Worm (Caenorhabditis elegans) whole organism, young adult: ENCODE results near the gene gpa-4.

Experiments used
- B0035.1 ChIP-seq: sonication (generic microtip); optimal IDR thresholded peaks from 2 replicates; lab custom pipeline; 2016; ENCODE audit warnings: missing genetic modification characterization, mild to moderate bottlenecking, missing compliant biosample characterization, missing genotype, missing genetic modification reagents
- B0336.3 ChIP-seq: fragments of 200-800 bp; sonication (Bioruptor generic); IDR thresholded peaks from 2 replicates; pipeline ENCODE4 v1.3.6; 2022; ENCODE audit warnings: missing genetic modification characterization, missing compliant biosample characterization
- F33H1.4 ChIP-seq: fragments of 200-800 bp; sonication (Bioruptor generic); IDR thresholded peaks from 2 replicates; pipeline ENCODE4 v1.3.6; 2022; ENCODE audit warnings: missing genetic modification reagents, missing genetic modification characterization, missing compliant biosample characterization
- F37B4.10 ChIP-seq: fragments of 200-800 bp; sonication (Bioruptor generic); IDR thresholded peaks from 2 replicates; pipeline ENCODE4 v1.3.6; 2022; ENCODE audit warnings: missing genetic modification characterization, missing compliant biosample characterization
- F49E8.2 ChIP-seq: sonication (generic microtip); optimal IDR thresholded peaks from 3 replicates; lab custom pipeline; 2017; ENCODE audit warnings: missing genetic modification characterization, mild to moderate bottlenecking, missing compliant biosample characterization, antibody characterized with exemption, moderate library complexity; ENCODE audit not compliant: insufficient read depth
- F52B5.7 ChIP-seq: sonication (generic microtip); optimal IDR thresholded peaks from 2 replicates; lab custom pipeline; 2016; ENCODE audit warnings: mild to moderate bottlenecking, missing genetic modification characterization, missing compliant biosample characterization
- F57C9.4 ChIP-seq: sonication (generic microtip); optimal IDR thresholded peaks from 2 replicates; lab custom pipeline; 2017; ENCODE audit warnings: mild to moderate bottlenecking, missing genetic modification characterization, missing compliant biosample characterization
- K12H6.12 ChIP-seq: fragments of 200-800 bp; sonication (Bioruptor generic); optimal IDR thresholded peaks from 2 replicates; lab custom pipeline; 2018; ENCODE audit warnings: mild to moderate bottlenecking, missing genetic modification characterization, missing compliant biosample characterization
- Y53F4B.3 ChIP-seq: fragments of 200-800 bp; sonication (Bioruptor generic); IDR thresholded peaks from 2 replicates; pipeline ENCODE4 v1.3.6; 2022; ENCODE audit warnings: missing genetic modification reagents, missing genetic modification characterization, missing compliant biosample characterization
- Y53G8AR.9 ChIP-seq: fragments of 200-800 bp; sonication (Bioruptor generic); conservative IDR thresholded peaks from 2 replicates; pipeline ENCODE4 v1.3.6; 2022; ENCODE audit warnings: missing genetic modification reagents, missing genetic modification characterization, missing compliant biosample characterization
- Y56A3A.18 ChIP-seq: fragments of 200-800 bp; sonication (Bioruptor generic); IDR thresholded peaks from 2 replicates; pipeline ENCODE4 v1.3.6; 2022; ENCODE audit warnings: missing genetic modification reagents, missing genetic modification characterization, missing compliant biosample characterization
- ama-1 ChIP-seq, 3 experiments: fragments of 150-350 bp in 1 of 3; sonication (generic microtip) in 2 of 3; optimal IDR thresholded peaks; 2 replicates each; lab custom pipeline; 2014 to 2018; ENCODE audit warnings: missing biosample characterization in 2 of 3, missing genetic modification characterization in 2 of 3, missing genetic modification reagents in 2 of 3
- atf-7 ChIP-seq: sonication (generic microtip); optimal IDR thresholded peaks from 2 replicates; lab custom pipeline; 2017; ENCODE audit warnings: mild to moderate bottlenecking, missing genetic modification characterization, missing compliant biosample characterization
- attf-5 ChIP-seq: fragments of 200-800 bp; sonication (Bioruptor generic); optimal IDR thresholded peaks from 2 replicates; lab custom pipeline; 2018; ENCODE audit warnings: mild to moderate bottlenecking, missing genetic modification characterization, missing compliant biosample characterization
- attf-6 ChIP-seq: fragments of 200-800 bp; sonication (Bioruptor generic); IDR thresholded peaks from 2 replicates; pipeline ENCODE4 v1.3.6; 2022; ENCODE audit warnings: missing genetic modification reagents, missing genetic modification characterization, missing compliant biosample characterization
- bed-1 ChIP-seq: fragments of 200-800 bp; sonication (Bioruptor generic); IDR thresholded peaks from 2 replicates; pipeline ENCODE4 v1.3.6; 2022; ENCODE audit warnings: missing genetic modification reagents, missing genetic modification characterization, missing compliant biosample characterization
- bed-2 ChIP-seq: fragments of 200-800 bp; sonication (Bioruptor generic); IDR thresholded peaks from 2 replicates; pipeline ENCODE4 v1.3.6; 2022; ENCODE audit warnings: missing genetic modification reagents, missing genetic modification characterization, missing compliant biosample characterization
- cebp-2 ChIP-seq: fragments of 200-800 bp; sonication (Bioruptor generic); IDR thresholded peaks from 2 replicates; pipeline ENCODE4 v1.3.6; 2022; ENCODE audit warnings: missing genetic modification characterization, missing compliant biosample characterization
- ceh-100 ChIP-seq: fragments of 200-800 bp; sonication (Bioruptor generic); IDR thresholded peaks from 2 replicates; pipeline ENCODE4 v1.3.6; 2022; ENCODE audit warnings: missing genetic modification reagents, missing genetic modification characterization, missing compliant biosample characterization
- ceh-40 ChIP-seq: fragments of 200-800 bp; sonication (Bioruptor generic); IDR thresholded peaks from 2 replicates; pipeline ENCODE4 v1.3.6; 2022; ENCODE audit warnings: missing genetic modification characterization, missing compliant biosample characterization
- ceh-58 ChIP-seq: fragments of 200-800 bp; sonication (Bioruptor generic); IDR thresholded peaks from 2 replicates; pipeline ENCODE4 v1.3.6; 2022; ENCODE audit warnings: missing genetic modification characterization, missing compliant biosample characterization
- dox-1 ChIP-seq: fragments of 200-800 bp; sonication (Bioruptor generic); IDR thresholded peaks from 2 replicates; pipeline ENCODE4 v1.3.6; 2022; ENCODE audit warnings: missing genetic modification reagents, missing genetic modification characterization, missing compliant biosample characterization
- dpl-1 ChIP-seq: fragments of 150-350 bp; optimal IDR thresholded peaks from 2 replicates; lab custom pipeline; 2014; ENCODE audit warnings: missing biosample characterization, missing genetic modification reagents, missing genetic modification characterization
- ekl-4 ChIP-seq: fragments of 200-800 bp; sonication (Bioruptor generic); IDR thresholded peaks from 2 replicates; pipeline ENCODE4 v1.3.6; 2022; ENCODE audit warnings: missing genetic modification reagents, missing genetic modification characterization, missing compliant biosample characterization
- him-1 ChIP-seq: sonication (generic microtip); optimal IDR thresholded peaks from 2 replicates; lab custom pipeline; 2016; ENCODE audit warnings: missing genotype, missing genetic modification reagents, missing genetic modification characterization, missing compliant biosample characterization
- hmg-1.2 ChIP-seq: fragments of 200-800 bp; sonication (Bioruptor generic); IDR thresholded peaks from 2 replicates; pipeline ENCODE4 v1.3.6; 2022; ENCODE audit warnings: missing genetic modification reagents, missing genetic modification characterization, missing compliant biosample characterization
- lin-26 ChIP-seq: fragments of 200-800 bp; sonication (Bioruptor generic); IDR thresholded peaks from 2 replicates; pipeline ENCODE4 v1.3.6; 2022; ENCODE audit warnings: missing genetic modification reagents, missing genetic modification characterization, missing compliant biosample characterization
- lin-40 ChIP-seq: sonication (generic microtip); optimal IDR thresholded peaks from 2 replicates; lab custom pipeline; 2016; ENCODE audit warnings: missing genetic modification characterization, mild to moderate bottlenecking, missing compliant biosample characterization, missing genotype, missing genetic modification reagents
- lsy-27 ChIP-seq: sonication (generic microtip); optimal IDR thresholded peaks from 2 replicates; lab custom pipeline; 2017; ENCODE audit warnings: missing genetic modification characterization, mild to moderate bottlenecking, missing compliant biosample characterization, antibody characterized with exemption, missing genotype, borderline replicate concordance; ENCODE audit not compliant: insufficient read depth
- madf-3 ChIP-seq: fragments of 200-800 bp; sonication (Bioruptor generic); IDR thresholded peaks from 2 replicates; pipeline ENCODE4 v1.3.6; 2022; ENCODE audit warnings: missing genetic modification reagents, missing genetic modification characterization, missing compliant biosample characterization
- madf-8 ChIP-seq: fragments of 200-800 bp; sonication (Bioruptor generic); conservative IDR thresholded peaks from 2 replicates; pipeline ENCODE4 v1.3.6; 2022; ENCODE audit warnings: missing genetic modification reagents, missing genetic modification characterization, missing compliant biosample characterization
- mcd-1 ChIP-seq: fragments of 200-800 bp; sonication (Bioruptor generic); IDR thresholded peaks from 2 replicates; pipeline ENCODE4 v1.3.6; 2022; ENCODE audit warnings: missing genetic modification reagents, missing genetic modification characterization, missing compliant biosample characterization
- mel-28 ChIP-seq: sonication (generic microtip); optimal IDR thresholded peaks from 2 replicates; lab custom pipeline; 2016; ENCODE audit warnings: borderline replicate concordance, mild to moderate bottlenecking, missing genetic modification characterization, missing compliant biosample characterization
- nfyb-1 ChIP-seq: fragments of 200-800 bp; sonication (Bioruptor generic); IDR thresholded peaks from 2 replicates; pipeline ENCODE4 v1.3.6; 2022; ENCODE audit warnings: missing genetic modification reagents, missing genetic modification characterization, missing compliant biosample characterization
- repo-1 ChIP-seq: sonication (generic microtip); optimal IDR thresholded peaks from 2 replicates; lab custom pipeline; 2017; ENCODE audit warnings: mild to moderate bottlenecking, missing genetic modification characterization, missing compliant biosample characterization
- sdz-38 ChIP-seq: sonication (generic microtip); optimal IDR thresholded peaks from 2 replicates; lab custom pipeline; 2016; ENCODE audit warnings: missing genotype, missing genetic modification characterization, missing compliant biosample characterization
- snpc-1.3 ChIP-seq: sonication (generic microtip); optimal IDR thresholded peaks from 2 replicates; lab custom pipeline; 2017; ENCODE audit warnings: missing genetic modification characterization, mild to moderate bottlenecking, missing compliant biosample characterization, antibody characterized with exemption, moderate library complexity, missing genotype, missing genetic modification reagents; ENCODE audit not compliant: insufficient read depth
- tbp1 ChIP-seq: fragments of 200-800 bp; sonication (Bioruptor generic); optimal IDR thresholded peaks from 2 replicates; lab custom pipeline; 2018; ENCODE audit warnings: mild to moderate bottlenecking, missing genetic modification characterization, missing compliant biosample characterization
- unc-130 ChIP-seq: sonication (generic microtip); optimal IDR thresholded peaks from 2 replicates; lab custom pipeline; 2016; ENCODE audit warnings: missing genetic modification reagents, missing genetic modification characterization, missing compliant biosample characterization
- xnd-1 ChIP-seq: sonication (generic microtip); optimal IDR thresholded peaks from 2 replicates; lab custom pipeline; 2016; ENCODE audit warnings: missing genotype, missing genetic modification reagents, missing genetic modification characterization, missing compliant biosample characterization
- zfh-2 ChIP-seq: fragments of 200-800 bp; sonication (Bioruptor generic); conservative IDR thresholded peaks from 2 replicates; pipeline ENCODE4 v1.3.6; 2022; ENCODE audit warnings: missing genetic modification reagents, missing genetic modification characterization, missing compliant biosample characterization
- zim-3 ChIP-seq: sonication (generic microtip); optimal IDR thresholded peaks from 2 replicates; lab custom pipeline; 2017; ENCODE audit warnings: mild to moderate bottlenecking, missing genetic modification characterization, moderate library complexity, missing compliant biosample characterization
- ztf-26 ChIP-seq: sonication (generic microtip); optimal IDR thresholded peaks from 2 replicates; lab custom pipeline; 2017; ENCODE audit warnings: missing genetic modification characterization, missing compliant biosample characterization
- ztf-28 ChIP-seq: fragments of 200-800 bp; sonication (Bioruptor generic); IDR thresholded peaks from 2 replicates; pipeline ENCODE4 v1.3.6; 2022; ENCODE audit warnings: missing genetic modification reagents, missing genetic modification characterization, missing compliant biosample characterization

gpa-4 gene

DNA sequence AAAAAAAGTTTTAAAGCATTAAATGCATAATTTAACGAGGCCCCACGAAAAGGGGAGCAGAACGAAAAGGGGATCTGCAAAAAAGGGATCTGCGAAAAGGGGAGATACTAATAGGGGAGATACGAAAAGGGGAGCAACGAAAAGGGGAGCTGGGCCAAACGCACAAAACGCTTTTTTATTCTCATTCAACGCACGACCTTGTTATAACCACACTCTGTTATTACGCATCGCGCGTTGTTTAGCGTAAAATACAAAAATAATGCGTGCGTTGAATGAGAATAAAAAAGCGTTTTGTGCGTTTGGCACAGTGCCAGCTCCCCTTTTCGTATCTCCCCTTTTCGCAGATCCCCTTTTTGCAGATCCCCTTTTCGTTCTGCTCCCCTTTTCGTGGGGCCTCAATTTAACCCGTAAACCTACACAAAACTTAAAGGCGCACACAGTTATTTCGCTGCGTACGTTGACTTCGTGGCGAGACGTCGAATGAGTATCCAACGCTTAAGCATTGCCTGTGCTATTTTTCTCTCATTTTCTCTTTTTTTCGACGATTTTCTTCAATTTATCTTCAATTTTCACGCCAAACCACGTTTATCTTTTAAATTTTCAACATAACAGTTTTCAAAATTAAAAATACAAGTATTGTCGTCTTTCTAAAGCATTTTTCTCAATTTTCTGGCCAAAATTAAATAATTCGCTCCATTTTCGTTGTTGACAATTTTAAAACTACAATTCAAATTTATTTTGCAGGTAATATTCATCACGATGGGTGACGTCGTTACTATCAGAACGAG is 16.2 kb upstream of the gpa-4 start, which contains the start of gene rps-24 (continued):
- TF ChIP-seq dpl-1 (GFP tag; lab: Kevin White, UChicago) (peak; percentile 15), B0336.3 (peak; percentile 85), Y53F4B.3 (GFP tag; lab: Robert Waterston, UW) (peak; percentile 92), snpc-1.3 (tag; lab: Kevin White, UChicago) (peak; percentile 26), attf-5 (GFP tag; lab: Kevin White, UChicago) (peak; percentile 96), mcd-1 (GFP tag; lab: Robert Waterston, UW) (peak; percentile 93), B0035.1 (tag; lab: Kevin White, UChicago) (peak; percentile 41), K12H6.12 (tag; lab: Kevin White, UChicago) (peak; percentile 83), bed-1 (GFP tag; lab: Robert Waterston, UW) (peak; percentile 89; the same call in 1 of the 2 replicates), ekl-4 (GFP tag; lab: Robert Waterston, UW) (peak; percentile 96), zim-3 (peak; percentile 75), ceh-100 (GFP tag; lab: Robert Waterston, UW) (peak; percentile 100), atf-7 (tag; lab: Kevin White, UChicago) (peak; percentile 27), ceh-58 (peak; percentile 91; the same call in 1 of the 2 replicates), F33H1.4 (GFP tag; lab: Robert Waterston, UW) (peak; percentile 99), unc-130 (GFP tag; lab: Kevin White, UChicago) (peak; percentile 88), dox-1 (peak; percentile 99), zfh-2 (GFP tag; lab: Robert Waterston, UW) (peak; percentile 67), madf-8 (GFP tag; lab: Robert Waterston, UW) (peak; percentile 79), ztf-28 (GFP tag; lab: Robert Waterston, UW) (peak; percentile 99), xnd-1 (tag; lab: Kevin White, UChicago) (peak; percentile 6), hmg-1.2 (GFP tag; lab: Robert Waterston, UW) (peak; percentile 92), nfyb-1 (GFP tag; lab: Robert Waterston, UW) (peak; percentile 94), lin-26 (GFP tag; lab: Robert Waterston, UW) (peak; percentile 96), F52B5.7 (tag; lab: Kevin White, UChicago) (peak; percentile 6), F37B4.10 (GFP tag; lab: Robert Waterston, UW) (peak; percentile 93; the same call in 1 of the 2 replicates)

DNA sequence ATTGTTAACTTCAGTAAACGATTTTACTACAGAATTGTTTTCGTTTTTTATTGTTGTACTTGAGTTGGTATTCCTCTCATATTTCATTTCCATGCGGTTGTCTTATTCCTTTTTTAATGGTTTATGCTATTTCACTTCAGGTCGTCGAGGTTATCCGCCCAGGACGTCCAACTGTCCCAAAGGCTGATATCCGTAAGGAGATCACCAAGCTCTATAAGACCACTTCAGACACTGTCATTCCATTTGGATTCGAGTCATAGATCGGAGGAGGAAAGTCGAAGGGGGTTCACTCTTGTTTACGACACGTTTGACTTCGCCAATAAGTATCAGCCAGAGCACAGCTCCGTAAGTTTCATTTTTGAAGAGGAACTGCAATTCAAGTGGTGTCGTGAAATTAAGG is 14.9 kb upstream of the gpa-4 start, which contains the start of gene T07A9.14:
Gene T07A9.14, plus strand, starts transcription at position 124 of the 400 bp plus-strand sequence.
- peak; percentile 43 for TF ChIP-seq repo-1 (tag; lab: Kevin White, UChicago)
- 0 out of 2 replicates have a peak, but pooled peaks have one; percentile 54 for TF ChIP-seq ceh-40
- TF ChIP-seq lin-40 (tag; lab: Kevin White, UChicago), result no peak
- 0 out of 2 replicates have a peak, but pooled peaks have one; percentile 18 for TF ChIP-seq Y56A3A.18 (GFP tag; lab: Robert Waterston, UW)
- peak; percentile 59 for TF ChIP-seq attf-6 (GFP tag; lab: Robert Waterston, UW)
- no peak for TF ChIP-seq mel-28 (tag; lab: Kevin White, UChicago)
- TF ChIP-seq him-1 (tag; lab: Kevin White, UChicago), result peak; percentile 9
- peak; percentile 31 for TF ChIP-seq snpc-1.3 (tag; lab: Kevin White, UChicago)
- TF ChIP-seq cebp-2 (GFP tag; lab: Robert Waterston, UW), result peak; percentile 64; the same call in 1 of the 2 replicates
- TF ChIP-seq tbp1 (GFP tag; lab: Kevin White, UChicago), result no peak
- peak; percentile 88 for TF ChIP-seq madf-3 (GFP tag; lab: Robert Waterston, UW)
- no peak for TF ChIP-seq lsy-27
- no peak for TF ChIP-seq F57C9.4 (tag; lab: Kevin White, UChicago)
- TF ChIP-seq nfyb-1 (GFP tag; lab: Robert Waterston, UW), result peak; percentile 60; the same call in 1 of the 2 replicates
- TF ChIP-seq F49E8.2 (tag; lab: Kevin White, UChicago), result peak; percentile 52
- TF ChIP-seq Y53G8AR.9, result peak; percentile 58; the same call in 1 of the 2 replicates
- 0 out of 2 replicates have a peak, but pooled peaks have one; percentile 32 for TF ChIP-seq lin-26 (GFP tag; lab: Robert Waterston, UW)
- no peak for TF ChIP-seq madf-8 (GFP tag; lab: Robert Waterston, UW)
- TF ChIP-seq ztf-26 (tag; lab: Kevin White, UChicago), result no peak
- peak; percentile 77 for TF ChIP-seq ceh-100 (GFP tag; lab: Robert Waterston, UW)
- peak; percentile 37; the same call in 1 of the 2 replicates for TF ChIP-seq hmg-1.2 (GFP tag; lab: Robert Waterston, UW)
- no peak for TF ChIP-seq bed-2
- no peak for TF ChIP-seq ama-1 (optimal IDR thresholded peaks at IDR 0.05; lab: Kevin White, UChicago)
- TF ChIP-seq ama-1 (GFP tag; optimal IDR thresholded peaks at IDR 0.05; lab: Kevin White, UChicago), result peak in 1 of 2 experiments; percentile 56
- TF ChIP-seq sdz-38 (tag; lab: Kevin White, UChicago), result no peak
